Worm (Caenorhabditis elegans): ENCODE data around the gene C10B5.3.

- TF ChIP-seq pha-4 (tag; optimal IDR thresholded peaks at IDR 0.05): no peak
- no peak for TF ChIP-seq ama-1 (optimal IDR thresholded peaks at IDR 0.05)
- no peak for TF ChIP-seq ama-1 (GFP tag; optimal IDR thresholded peaks at IDR 0.05)
- no peak for TF ChIP-seq rpc-1 (optimal IDR thresholded peaks at IDR 0.05)
- no peak for TF ChIP-seq rpc-1 (tag; optimal IDR thresholded peaks at IDR 0.05)
- TF ChIP-seq snpc-4 (GFP tag; optimal IDR thresholded peaks at IDR 0.05): no peak
- no peak for TF ChIP-seq snpc-4 (tag; optimal IDR thresholded peaks at IDR 0.05)
Observed at ce11 chrV:8599192-8599591, 11.2 kb upstream of the C10B5.3 start, which contains the start of gene F41E6.7.

All from whole organism, young adult.